Fruit fly (Drosophila melanogaster) whole organism, embryonic: ENCODE results near the gene CG14995.
A peak's percentile ranks its signal among the peaks of the same experiment; 100 is the strongest.

Source experiments
- C15 ChIP-seq: fragments of 200-800 bp; sonication (Bioruptor generic); IDR thresholded peaks from 3 replicates; pipeline ENCODE4 v1.3.6; 2022; ENCODE audit warnings: missing biosample characterization, missing genetic modification characterization
- CG10267 ChIP-seq: fragments of 200-800 bp; sonication (Bioruptor generic); optimal IDR thresholded peaks from 2 replicates; lab custom pipeline; 2018; ENCODE audit warnings: missing biosample characterization, mild to moderate bottlenecking, missing genetic modification characterization, moderate library complexity
- CG10462 ChIP-seq: fragments of 200-800 bp; sonication (Bioruptor generic); optimal IDR thresholded peaks from 2 replicates; lab custom pipeline; 2016; ENCODE audit warnings: missing biosample characterization, missing genetic modification characterization
- CG10979 ChIP-seq: fragments of 200-800 bp; sonication (Bioruptor generic); optimal IDR thresholded peaks from 2 replicates; lab custom pipeline; 2018; ENCODE audit warnings: missing biosample characterization, mild to moderate bottlenecking, missing genetic modification characterization, moderate library complexity
- CG1233 ChIP-seq: fragments of 200-800 bp; sonication (Bioruptor generic); optimal IDR thresholded peaks from 4 replicates; lab custom pipeline; 2018; ENCODE audit warnings: missing biosample characterization, mild to moderate bottlenecking, missing genetic modification characterization
- CG14441 ChIP-seq: fragments of 200-800 bp; sonication (Bioruptor generic); IDR thresholded peaks from 2 replicates; pipeline ENCODE4 v1.3.6; 2022; ENCODE audit warnings: missing biosample characterization, missing genetic modification characterization
- CG14860 ChIP-seq: fragments of 200-800 bp; sonication (Bioruptor generic); IDR thresholded peaks from 3 replicates; pipeline ENCODE4 v1.3.6; 2022; ENCODE audit warnings: missing biosample characterization, missing genetic modification characterization; ENCODE audit not compliant: partially characterized antibody
- CG17568 ChIP-seq: fragments of 200-800 bp; sonication (Bioruptor generic); optimal IDR thresholded peaks from 2 replicates; lab custom pipeline; 2018; ENCODE audit warnings: missing biosample characterization, mild to moderate bottlenecking, missing genetic modification characterization, moderate library complexity
- CG18764 ChIP-seq: fragments of 200-800 bp; sonication (Bioruptor generic); optimal IDR thresholded peaks from 3 replicates; lab custom pipeline; 2016; ENCODE audit warnings: missing biosample characterization, missing genetic modification characterization
- CG2202 ChIP-seq: fragments of 200-800 bp; sonication (Bioruptor generic); optimal IDR thresholded peaks from 2 replicates; lab custom pipeline; 2018; ENCODE audit warnings: missing biosample characterization, mild to moderate bottlenecking, missing genetic modification characterization
- CG2712 ChIP-seq: fragments of 200-800 bp; optimal IDR thresholded peaks from 3 replicates; lab custom pipeline; 2019; ENCODE audit warnings: missing biosample characterization, mild to moderate bottlenecking, missing genetic modification characterization, moderate library complexity
- CG4820 ChIP-seq: fragments of 200-800 bp; sonication (Bioruptor generic); optimal IDR thresholded peaks from 3 replicates; lab custom pipeline; 2016; ENCODE audit warnings: missing biosample characterization, missing genetic modification characterization
- CG6689 ChIP-seq: fragments of 200-800 bp; sonication (Bioruptor generic); IDR thresholded peaks from 2 replicates; pipeline ENCODE4 v1.3.6; 2022; ENCODE audit warnings: missing biosample characterization, missing genetic modification characterization
- CG6765 ChIP-seq: fragments of 200-800 bp; sonication (Bioruptor generic); optimal IDR thresholded peaks from 3 replicates; lab custom pipeline; 2017; ENCODE audit warnings: missing biosample characterization, mild to moderate bottlenecking, missing genetic modification characterization
- CG6813 ChIP-seq: fragments of 200-800 bp; sonication (Bioruptor generic); optimal IDR thresholded peaks from 2 replicates; lab custom pipeline; 2017; ENCODE audit warnings: missing biosample characterization, missing genetic modification characterization, mild to moderate bottlenecking, moderate library complexity, missing genetic modification reagents
- CHES-1-like ChIP-seq: fragments of 200-800 bp; sonication (Bioruptor generic); optimal IDR thresholded peaks from 2 replicates; lab custom pipeline; 2016; ENCODE audit warnings: missing biosample characterization, missing genetic modification characterization
- CTCF ChIP-seq: fragments of 200-800 bp; sonication (Bioruptor generic); optimal IDR thresholded peaks from 2 replicates; lab custom pipeline; 2017; ENCODE audit warnings: missing biosample characterization, mild to moderate bottlenecking, missing genetic modification characterization, moderate library complexity
- CrebB ChIP-seq: fragments of 200-800 bp; sonication (Bioruptor generic); optimal IDR thresholded peaks from 3 replicates; lab custom pipeline; 2018; ENCODE audit warnings: missing biosample characterization, mild to moderate bottlenecking, missing genetic modification characterization
- H15 ChIP-seq: fragments of 200-800 bp; sonication (Bioruptor generic); IDR thresholded peaks from 3 replicates; pipeline ENCODE4 v1.3.6; 2022; ENCODE audit warnings: missing biosample characterization, missing genetic modification characterization
- Meics ChIP-seq: fragments of 200-800 bp; sonication (Bioruptor generic); optimal IDR thresholded peaks from 2 replicates; lab custom pipeline; 2017; ENCODE audit warnings: missing biosample characterization, mild to moderate bottlenecking, missing genetic modification characterization
- Mes4 ChIP-seq: fragments of 200-800 bp; sonication (Bioruptor generic); optimal IDR thresholded peaks from 2 replicates; lab custom pipeline; 2016; ENCODE audit warnings: missing biosample characterization, missing genetic modification characterization
- NC2β ChIP-seq: fragments of 200-800 bp; sonication (Bioruptor generic); optimal IDR thresholded peaks from 2 replicates; lab custom pipeline; 2016; ENCODE audit warnings: missing biosample characterization, missing genetic modification characterization
- NFAT ChIP-seq: fragments of 200-800 bp; sonication (Bioruptor generic); IDR thresholded peaks from 2 replicates; pipeline ENCODE4 v1.3.6; 2022; ENCODE audit warnings: missing biosample characterization, missing genetic modification characterization
- Nf-YC ChIP-seq: fragments of 200-800 bp; optimal IDR thresholded peaks from 3 replicates; lab custom pipeline; 2019; ENCODE audit warnings: missing biosample characterization, mild to moderate bottlenecking, missing genetic modification characterization, moderate library complexity
- Sin3A ChIP-seq: fragments of >200 bp; optimal IDR thresholded peaks from 2 replicates; lab custom pipeline; 2018
- Usf ChIP-seq: fragments of 200-800 bp; sonication (Bioruptor generic); optimal IDR thresholded peaks from 2 replicates; lab custom pipeline; 2017; ENCODE audit warnings: missing genotype, missing biosample characterization, missing genetic modification characterization
- Xbp1 ChIP-seq: fragments of 200-800 bp; sonication (Bioruptor generic); optimal IDR thresholded peaks from 3 replicates; lab custom pipeline; 2016; ENCODE audit warnings: missing biosample characterization, mild to moderate bottlenecking, missing genetic modification characterization
- YL-1 ChIP-seq: fragments of 200-800 bp; sonication (Bioruptor generic); optimal IDR thresholded peaks from 3 replicates; lab custom pipeline; 2017; ENCODE audit warnings: missing biosample characterization, mild to moderate bottlenecking, missing genetic modification characterization
- amos ChIP-seq: fragments of 200-800 bp; sonication (Bioruptor generic); IDR thresholded peaks from 2 replicates; pipeline ENCODE4 v1.3.6; 2022; ENCODE audit warnings: missing biosample characterization, missing genetic modification characterization; ENCODE audit not compliant: partially characterized antibody
- bsh ChIP-seq, 2 experiments: fragments of 200-800 bp; sonication (Bioruptor generic); optimal IDR thresholded peaks; 2 replicates each; lab custom pipeline; 2017 to 2018; ENCODE audit warnings: mild to moderate bottlenecking in 2 of 2, missing biosample characterization in 2 of 2, missing genetic modification characterization in 2 of 2, moderate library complexity in 1 of 2
- chif ChIP-seq, 2 experiments: fragments of 200-800 bp; sonication (Bioruptor generic); optimal IDR thresholded peaks; 3 replicates each; lab custom pipeline; 2016; ENCODE audit warnings: missing biosample characterization in 2 of 2, missing genetic modification characterization in 2 of 2
- ci ChIP-seq: fragments of 200-800 bp; sonication (Bioruptor generic); IDR thresholded peaks from 3 replicates; pipeline ENCODE4 v1.3.6; 2022; ENCODE audit warnings: missing biosample characterization, missing genetic modification characterization
- crc ChIP-seq: fragments of 200-800 bp; sonication (Bioruptor generic); optimal IDR thresholded peaks from 2 replicates; lab custom pipeline; 2016; ENCODE audit warnings: missing biosample characterization, missing genetic modification characterization
- esg ChIP-seq: fragments of 200-800 bp; sonication (Bioruptor generic); conservative IDR thresholded peaks from 2 replicates; pipeline ENCODE4 v1.3.6; 2022; ENCODE audit warnings: missing biosample characterization, missing genetic modification characterization
- eve ChIP-seq, 2 experiments: fragments of >200 bp; optimal IDR thresholded peaks; 2 replicates each; lab custom pipeline; 2017; ENCODE audit warnings: missing biosample characterization in 2 of 2, missing genetic modification characterization in 2 of 2
- gce ChIP-seq: fragments of 200-800 bp; sonication (Bioruptor generic); IDR thresholded peaks from 3 replicates; pipeline ENCODE4 v1.3.6; 2022; ENCODE audit warnings: missing biosample characterization, missing genetic modification characterization
- grau ChIP-seq: fragments of 200-800 bp; optimal IDR thresholded peaks from 3 replicates; lab custom pipeline; 2019; ENCODE audit warnings: missing biosample characterization, mild to moderate bottlenecking, missing genetic modification characterization, moderate library complexity
- gsb ChIP-seq: fragments of 200-800 bp; sonication (Bioruptor generic); IDR thresholded peaks from 2 replicates; pipeline ENCODE4 v1.3.6; 2022; ENCODE audit warnings: missing biosample characterization, missing genetic modification characterization
- gsb-n ChIP-seq: fragments of 200-800 bp; sonication (Bioruptor generic); optimal IDR thresholded peaks from 3 replicates; lab custom pipeline; 2018; ENCODE audit warnings: missing biosample characterization, mild to moderate bottlenecking, missing genetic modification characterization
- kni ChIP-seq: fragments of 200-800 bp; sonication (Bioruptor generic); optimal IDR thresholded peaks from 3 replicates; lab custom pipeline; 2017; ENCODE audit warnings: mild to moderate bottlenecking, missing biosample characterization, missing genetic modification reagents, missing genetic modification characterization
- nom ChIP-seq: fragments of 200-800 bp; sonication (Bioruptor generic); optimal IDR thresholded peaks from 2 replicates; lab custom pipeline; 2017; ENCODE audit warnings: missing biosample characterization, missing genetic modification characterization, mild to moderate bottlenecking, moderate library complexity, missing genetic modification reagents
- p53 ChIP-seq: fragments of 200-800 bp; sonication (Bioruptor generic); optimal IDR thresholded peaks from 2 replicates; lab custom pipeline; 2016; ENCODE audit warnings: missing biosample characterization, missing genetic modification characterization
- peb ChIP-seq: fragments of 200-800 bp; sonication (Bioruptor generic); IDR thresholded peaks from 2 replicates; pipeline ENCODE4 v1.3.6; 2022; ENCODE audit warnings: missing biosample characterization, missing genetic modification characterization
- phol ChIP-seq: fragments of 200-800 bp; sonication (Bioruptor generic); optimal IDR thresholded peaks from 3 replicates; lab custom pipeline; 2018; ENCODE audit warnings: missing biosample characterization, mild to moderate bottlenecking, missing genetic modification characterization, moderate library complexity
- schlank ChIP-seq: fragments of 200-800 bp; sonication (Bioruptor generic); optimal IDR thresholded peaks from 2 replicates; lab custom pipeline; 2018; ENCODE audit warnings: missing biosample characterization, mild to moderate bottlenecking, missing genetic modification characterization
- sens ChIP-seq: fragments of 200-800 bp; sonication (Bioruptor generic); peaks from one replicate; lab custom pipeline; 2016; ENCODE audit warnings: missing biosample characterization, missing genetic modification characterization
- sima ChIP-seq: fragments of 200-800 bp; sonication (Bioruptor generic); optimal IDR thresholded peaks from 2 replicates; lab custom pipeline; 2016; ENCODE audit warnings: missing biosample characterization, missing genetic modification characterization
- sqz ChIP-seq: fragments of 200-800 bp; sonication (Bioruptor generic); optimal IDR thresholded peaks from 3 replicates; lab custom pipeline; 2018; ENCODE audit warnings: missing biosample characterization, mild to moderate bottlenecking, missing genetic modification characterization
- ssp ChIP-seq: fragments of 200-800 bp; sonication (Bioruptor generic); IDR thresholded peaks from 2 replicates; pipeline ENCODE4 v1.3.6; 2022; ENCODE audit warnings: missing biosample characterization, missing genetic modification characterization
- unpg ChIP-seq: fragments of 200-800 bp; sonication (Bioruptor generic); optimal IDR thresholded peaks from 3 replicates; lab custom pipeline; 2018; ENCODE audit warnings: missing biosample characterization, mild to moderate bottlenecking, missing genetic modification characterization, moderate library complexity
- wek ChIP-seq: fragments of 200-800 bp; sonication (Bioruptor generic); optimal IDR thresholded peaks from 3 replicates; lab custom pipeline; 2018; ENCODE audit warnings: missing biosample characterization, mild to moderate bottlenecking, missing genetic modification characterization, moderate library complexity

The CG14995 gene

DNA sequence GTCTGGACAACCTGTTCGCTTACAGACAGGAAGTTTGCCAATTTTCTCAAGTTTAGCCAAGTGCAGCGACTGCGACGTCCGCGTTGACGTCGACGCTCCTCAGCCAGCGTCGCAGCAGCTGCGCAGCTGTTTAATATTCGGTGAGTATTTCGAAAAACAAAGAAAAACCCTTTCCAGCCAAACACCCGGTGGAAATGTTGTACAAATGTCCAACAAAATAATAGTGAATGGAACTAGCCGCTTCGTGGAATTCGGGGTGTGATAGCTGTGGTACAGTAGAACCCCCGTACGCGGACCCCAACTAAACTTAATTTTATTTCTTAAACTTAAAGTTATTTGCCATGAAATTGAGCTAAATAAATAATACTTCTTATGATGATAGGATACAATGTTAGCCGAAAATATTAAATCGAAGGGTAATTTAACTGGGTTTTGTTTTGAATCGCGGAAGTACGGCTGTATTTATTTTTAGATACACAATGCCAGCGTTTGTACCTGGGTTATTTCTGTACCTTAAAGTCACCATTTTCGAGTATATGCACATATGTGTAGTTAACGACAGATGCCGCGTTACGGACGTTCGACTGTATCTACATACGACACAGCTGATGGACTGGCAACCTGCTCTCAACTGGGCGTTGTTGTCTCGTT lies 5.9 kb upstream of the CG14995 start (continued):
- TF ChIP-seq Meics (GFP tag; lab: Kevin White, UChicago): peak; percentile 83
- TF ChIP-seq CG10979 (tag; lab: Kevin White, UChicago): peak; percentile 84
- peak; percentile 81 for TF ChIP-seq phol
- no peak for TF ChIP-seq CTCF (GFP tag; lab: Kevin White, UChicago)
- no peak for TF ChIP-seq schlank
- TF ChIP-seq crc (GFP tag; lab: Kevin White, UChicago): peak; percentile 74
- peak; percentile 42; the same call in 1 of the 2 replicates for TF ChIP-seq esg (GFP tag; lab: Robert Waterston, UW)
- no peak for TF ChIP-seq Sin3A (lab: Kevin White, UChicago)
- no peak for TF ChIP-seq nom (GFP tag; lab: Kevin White, UChicago)
- peak; percentile 72 for TF ChIP-seq Usf (GFP tag; lab: Kevin White, UChicago)
- TF ChIP-seq amos (GFP tag; lab: Robert Waterston, UW): no peak
- TF ChIP-seq gsb (GFP tag; lab: Robert Waterston, UW): no peak
- peak; percentile 21 to 73 for TF ChIP-seq bsh (GFP tag; optimal IDR thresholded peaks at IDR 0.05; lab: Kevin White, UChicago)
- peak; percentile 97 for TF ChIP-seq sens
- TF ChIP-seq grau (tag; lab: Kevin White, UChicago): peak; percentile 97
- peak; percentile 38 for TF ChIP-seq CHES-1-like (GFP tag; lab: Kevin White, UChicago)
- peak; percentile 69 for TF ChIP-seq unpg (GFP tag; lab: Kevin White, UChicago)
- peak; percentile 42 for TF ChIP-seq CG18764 (GFP tag; lab: Kevin White, UChicago)
- TF ChIP-seq kni (GFP tag; lab: Kevin White, UChicago): no peak
- TF ChIP-seq CG4820: peak; percentile 66
- peak; percentile 57 for TF ChIP-seq sqz (GFP tag; lab: Kevin White, UChicago)
- TF ChIP-seq Xbp1: peak; percentile 72
- TF ChIP-seq NFAT (GFP tag; lab: Robert Waterston, UW): peak; percentile 20; the same call in 1 of the 2 replicates
- no peak for TF ChIP-seq p53 (GFP tag; lab: Kevin White, UChicago)
- peak; percentile 47 for TF ChIP-seq NC2β (GFP tag; lab: Kevin White, UChicago)
- TF ChIP-seq Mes4 (GFP tag; lab: Kevin White, UChicago): peak; percentile 11
- TF ChIP-seq CrebB (tag; lab: Kevin White, UChicago): peak; percentile 49
- peak; percentile 48 for TF ChIP-seq CG2202
- TF ChIP-seq chif (GFP tag; optimal IDR thresholded peaks at IDR 0.05; lab: Kevin White, UChicago): peak; percentile 61 to 68
- 0 out of 3 replicates have a peak, but pooled peaks have one; percentile 32 for TF ChIP-seq gce
- peak; percentile 48 for TF ChIP-seq Nf-YC
- peak; percentile 58 for TF ChIP-seq CG14441 (GFP tag; lab: Robert Waterston, UW)
- TF ChIP-seq CG10267 (tag; lab: Kevin White, UChicago): peak; percentile 71
- peak; percentile 81 for TF ChIP-seq CG2712
- peak; percentile 68 for TF ChIP-seq CG17568 (GFP tag; lab: Kevin White, UChicago)
- peak; percentile 67 for TF ChIP-seq gsb-n (tag; lab: Kevin White, UChicago)
- TF ChIP-seq sima (GFP tag; lab: Kevin White, UChicago): no peak
- no peak for TF ChIP-seq YL-1 (GFP tag; lab: Kevin White, UChicago)
- peak; percentile 58 for TF ChIP-seq CG6765 (GFP tag; lab: Kevin White, UChicago)
- TF ChIP-seq CG14860 (GFP tag; lab: Robert Waterston, UW): no peak
- TF ChIP-seq wek: no peak
- peak; percentile 45 for TF ChIP-seq CG6813 (GFP tag; lab: Kevin White, UChicago)
- no peak for TF ChIP-seq C15 (GFP tag; lab: Robert Waterston, UW)
- TF ChIP-seq CG1233 (GFP tag; lab: Kevin White, UChicago): peak; percentile 80
- no peak for TF ChIP-seq peb (GFP tag; lab: Robert Waterston, UW)
- peak; percentile 57; the same call in 1 of the 2 replicates for TF ChIP-seq CG6689 (GFP tag; lab: Robert Waterston, UW)
- 0 out of 3 replicates have a peak, but pooled peaks have one; percentile 28 for TF ChIP-seq H15
- TF ChIP-seq eve (GFP tag; optimal IDR thresholded peaks at IDR 0.05; lab: Kevin White, UChicago): no peak
- peak; percentile 78 for TF ChIP-seq ci (GFP tag; lab: Robert Waterston, UW)
- TF ChIP-seq ssp (GFP tag; lab: Robert Waterston, UW): peak; percentile 25; the same call in 1 of the 2 replicates
- peak; percentile 31 for TF ChIP-seq CG10462
